Worm (Caenorhabditis elegans): ENCODE data around the gene nhr-93.

nhr-93 gene

ce11 chrV:3486857-3487256 lies 51.4 kb downstream of the nhr-93 start, which contains the start of gene srbc-32:
Gene srbc-32, minus strand, starts transcription at chrV:3486957.
- TF ChIP-seq him-1 (tag; optimal IDR thresholded peaks at IDR 0.05): no peak
- TF ChIP-seq dao-5 (tag; optimal IDR thresholded peaks at IDR 0.05): no peak
- no peak for TF ChIP-seq W03F9.2 (tag; optimal IDR thresholded peaks at IDR 0.05)
